In the genomic region with DNA sequence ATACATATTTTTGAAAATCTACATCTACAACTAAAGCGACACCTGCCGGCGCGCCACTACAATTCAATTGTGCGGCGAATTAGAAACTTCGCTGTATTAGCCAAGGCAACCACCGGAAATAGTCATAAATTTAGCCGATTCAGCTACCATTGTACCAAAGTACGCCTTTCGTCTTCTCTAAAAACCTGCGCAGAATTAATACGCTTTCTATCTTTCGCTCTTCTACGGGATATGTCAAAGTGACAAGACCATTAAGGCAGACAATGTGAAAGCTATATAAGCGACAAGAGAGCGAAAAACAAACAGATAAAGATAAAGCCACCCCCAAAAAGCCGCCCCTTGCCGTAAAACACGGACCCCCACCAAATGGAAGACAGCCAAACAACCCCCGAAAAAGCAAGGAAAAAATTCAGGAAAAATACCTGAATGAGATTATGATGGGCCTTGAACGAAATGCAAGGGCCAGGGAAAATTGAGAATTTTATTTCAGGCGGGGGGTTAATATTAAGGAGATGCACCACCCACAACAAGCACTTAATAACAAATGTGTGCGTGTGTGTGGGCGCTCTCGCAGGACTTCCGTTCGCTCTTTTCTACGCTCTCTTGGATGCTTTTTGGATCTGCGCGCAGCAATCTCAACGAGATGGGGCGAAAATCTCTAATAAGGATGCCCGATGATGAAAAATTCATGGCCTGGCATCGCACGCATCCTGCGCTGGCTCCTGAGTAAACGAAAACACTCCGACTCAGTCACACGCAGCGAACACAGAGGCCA, we compare ENCODE assay signal across 1 fruit fly cellular context.
TF ChIP-seq lines count a peak whose summit lies in the region.

A gene (plus strand): TSS at position 725 of the 775 bp plus-strand sequence.

TF ChIP-seq in whole organism, embryonic, 481 proteins besides CTCF, POLR2A, EP300 and RAD21 (continued from another document):
- TF ChIP-seq bsh (GFP tag; optimal IDR thresholded peaks at IDR 0.05; lab: Kevin White, UChicago) (peak in 1 of 2 experiments; percentile 88), Sox102F (GFP tag; optimal IDR thresholded peaks at IDR 0.05; lab: Kevin White, UChicago) (peak; percentile 71), Hr78 (GFP tag; optimal IDR thresholded peaks at IDR 0.05; lab: Kevin White, UChicago) (no peak), CG2129 (GFP tag; IDR thresholded peaks at IDR 0.05; lab: Robert Waterston, UW; ENCODE audit: partially characterized antibody) (no peak), Fer3 (tag; optimal IDR thresholded peaks at IDR 0.05; lab: Kevin White, UChicago) (peak; percentile 91), CG4617 (GFP tag; optimal IDR thresholded peaks at IDR 0.05; lab: Kevin White, UChicago; ENCODE audit: borderline replicate concordance) (peak; percentile 44), dysf (GFP tag; IDR thresholded peaks at IDR 0.05; lab: Robert Waterston, UW) (peak; percentile 83), Ada2b (GFP tag; IDR thresholded peaks at IDR 0.05; lab: Robert Waterston, UW) (peak; percentile 80), cwo (GFP tag; optimal IDR thresholded peaks at IDR 0.05; lab: Kevin White, UChicago) (peak; percentile 65), insv (GFP tag; optimal IDR thresholded peaks at IDR 0.05; lab: Kevin White, UChicago) (peak in 1 of 2 experiments; percentile 78), Hr51 (GFP tag; optimal IDR thresholded peaks at IDR 0.05; lab: Kevin White, UChicago) (peak; percentile 79 to 80), Nf-YB (GFP tag; optimal IDR thresholded peaks at IDR 0.05; lab: Kevin White, UChicago) (peak; percentile 62), aop (GFP tag; IDR thresholded peaks at IDR 0.05; lab: Robert Waterston, UW) (no peak; the same call in 1 of the 2 replicates), crc (GFP tag; optimal IDR thresholded peaks at IDR 0.05; lab: Kevin White, UChicago) (peak; percentile 38), YL-1 (GFP tag; optimal IDR thresholded peaks at IDR 0.05; lab: Kevin White, UChicago) (peak; percentile 80), CG16779 (GFP tag; IDR thresholded peaks at IDR 0.05; lab: Robert Waterston, UW) (0 out of 2 replicates have a peak, but pooled peaks have one; percentile 36), oc (tag; optimal IDR thresholded peaks at IDR 0.05; lab: Kevin White, UChicago) (peak; percentile 73), CG4404 (GFP tag; IDR thresholded peaks at IDR 0.05; lab: Robert Waterston, UW) (peak; percentile 24; the same call in 1 of the 2 replicates), unc-4 (GFP tag; IDR thresholded peaks at IDR 0.05; lab: Robert Waterston, UW; ENCODE audit: partially characterized antibody) (no peak), CG11093 (GFP tag; IDR thresholded peaks at IDR 0.05; lab: Robert Waterston, UW) (peak; percentile 64; the same call in 1 of the 3 replicates), Ptx1 (GFP tag; IDR thresholded peaks at IDR 0.05; lab: Robert Waterston, UW) (peak; percentile 86), gsb-n (tag; optimal IDR thresholded peaks at IDR 0.05; lab: Kevin White, UChicago) (peak; percentile 80), Camta (GFP tag; optimal IDR thresholded peaks at IDR 0.05; lab: Kevin White, UChicago) (peak; percentile 63), bcd (GFP tag; optimal IDR thresholded peaks at IDR 0.05; lab: Kevin White, UChicago) (peak; percentile 96), HmgZ (tag; optimal IDR thresholded peaks at IDR 0.05; lab: Kevin White, UChicago) (peak; percentile 87), CG15696 (tag; optimal IDR thresholded peaks at IDR 0.05; lab: Kevin White, UChicago) (peak; percentile 37), CG11085 (GFP tag; IDR thresholded peaks at IDR 0.05; lab: Robert Waterston, UW) (peak; percentile 88)
